Worm (Caenorhabditis elegans): ENCODE data around the gene plc-1.

- TF ChIP-seq cnd-1 (tag; optimal IDR thresholded peaks at IDR 0.05) (no peak), nhr-28 (tag; optimal IDR thresholded peaks at IDR 0.05) (no peak), unc-62 (GFP tag; optimal IDR thresholded peaks at IDR 0.05) (no peak), nhr-237 (tag; optimal IDR thresholded peaks at IDR 0.05) (no peak), unc-39 (tag; optimal IDR thresholded peaks at IDR 0.05) (no peak), snpc-4 (tag; optimal IDR thresholded peaks at IDR 0.05) (no peak), elt-3 (tag; optimal IDR thresholded peaks at IDR 0.05) (no peak), ces-1 (GFP tag; optimal IDR thresholded peaks at IDR 0.05) (no peak), elt-1 (tag; optimal IDR thresholded peaks at IDR 0.05; ENCODE audit: borderline replicate concordance, insufficient read depth) (no peak), nhr-12 (tag; optimal IDR thresholded peaks at IDR 0.05) (no peak)
These were observed 25.9 kb upstream of the plc-1 start, which contains the start of gene pgp-8 for ce11 chrX:10864322-10864721.

All from whole organism, mixed stage, embryonic.